Fruit fly (Drosophila melanogaster) whole organism, adult: Measurements from ENCODE around the gene dati.

Experiments
- CG11617 ChIP-seq: fragments of 200-800 bp; sonication (Bioruptor generic); optimal IDR thresholded peaks from 2 replicates; lab custom pipeline; 2017; ENCODE audit warnings: mild to moderate bottlenecking, missing biosample characterization, missing genetic modification reagents, missing genetic modification characterization
- CG12768 ChIP-seq: fragments of 200-800 bp; sonication (Bioruptor generic); optimal IDR thresholded peaks from 2 replicates; lab custom pipeline; 2017; ENCODE audit warnings: missing biosample characterization, missing genetic modification characterization, mild to moderate bottlenecking, moderate library complexity, missing genetic modification reagents
- CG14711 ChIP-seq: fragments of 200-800 bp; sonication (Bioruptor generic); optimal IDR thresholded peaks from 2 replicates; lab custom pipeline; 2018; ENCODE audit warnings: missing biosample characterization, mild to moderate bottlenecking, missing genetic modification characterization, moderate library complexity
- CG1620 ChIP-seq: fragments of 200-800 bp; sonication (Bioruptor generic); optimal IDR thresholded peaks from 2 replicates; lab custom pipeline; 2016; ENCODE audit warnings: missing biosample characterization, missing genetic modification characterization
- CG33017 ChIP-seq: fragments of 200-800 bp; sonication (Bioruptor generic); optimal IDR thresholded peaks from 2 replicates; lab custom pipeline; 2018; ENCODE audit warnings: missing biosample characterization, mild to moderate bottlenecking, missing genetic modification characterization, moderate library complexity
- CG5204 ChIP-seq: fragments of 200-800 bp; sonication (Bioruptor generic); optimal IDR thresholded peaks from 2 replicates; lab custom pipeline; 2016; ENCODE audit warnings: missing biosample characterization, missing genetic modification characterization
- CG7045 ChIP-seq: fragments of 200-800 bp; sonication (Bioruptor generic); optimal IDR thresholded peaks from 2 replicates; lab custom pipeline; 2017; ENCODE audit warnings: missing biosample characterization, mild to moderate bottlenecking, missing genetic modification characterization
- CG7101 ChIP-seq: fragments of 200-800 bp; sonication (Bioruptor generic); optimal IDR thresholded peaks from 2 replicates; lab custom pipeline; 2018; ENCODE audit warnings: missing biosample characterization, mild to moderate bottlenecking, missing genetic modification characterization, moderate library complexity
- Clk ChIP-seq: fragments of 200-800 bp; sonication (Bioruptor generic); optimal IDR thresholded peaks from 2 replicates; lab custom pipeline; 2017; ENCODE audit warnings: missing biosample characterization, missing genetic modification characterization
- Crg-1 ChIP-seq: fragments of 200-800 bp; sonication (Bioruptor generic); optimal IDR thresholded peaks from 2 replicates; lab custom pipeline; 2016; ENCODE audit warnings: missing biosample characterization, missing genetic modification characterization
- Hr96 ChIP-seq: fragments of 200-800 bp; sonication (Bioruptor generic); optimal IDR thresholded peaks from 2 replicates; lab custom pipeline; 2016; ENCODE audit warnings: missing biosample characterization, missing genetic modification characterization
- Mnt ChIP-seq: fragments of 200-800 bp; sonication (Bioruptor generic); optimal IDR thresholded peaks from 2 replicates; lab custom pipeline; 2016; ENCODE audit warnings: missing biosample characterization, mild to moderate bottlenecking, missing genetic modification characterization
- bab1 ChIP-seq: fragments of 200-800 bp; sonication (Bioruptor generic); optimal IDR thresholded peaks from 3 replicates; lab custom pipeline; 2019; ENCODE audit warnings: missing biosample characterization, mild to moderate bottlenecking, missing genetic modification characterization, moderate library complexity
- cic ChIP-seq: fragments of 200-800 bp; sonication (Bioruptor generic); optimal IDR thresholded peaks from 2 replicates; lab custom pipeline; 2017; ENCODE audit warnings: missing biosample characterization, mild to moderate bottlenecking, missing genetic modification characterization, moderate library complexity
- cnc ChIP-seq, 2 experiments: fragments of >200 bp; optimal IDR thresholded peaks; 2 replicates each; lab custom pipeline; 2017
- kay ChIP-seq: fragments of 200-800 bp; sonication (Bioruptor generic); peaks from one replicate; lab custom pipeline; 2016; ENCODE audit warnings: missing biosample characterization, missing genetic modification characterization, borderline replicate concordance
- ovo ChIP-seq: fragments of 200-800 bp; sonication (Bioruptor generic); optimal IDR thresholded peaks from 2 replicates; lab custom pipeline; 2016; ENCODE audit warnings: missing biosample characterization, missing genetic modification characterization
- pad ChIP-seq: fragments of 200-800 bp; sonication (Bioruptor generic); optimal IDR thresholded peaks from 3 replicates; lab custom pipeline; 2017; ENCODE audit warnings: missing biosample characterization, missing genetic modification characterization, mild to moderate bottlenecking, moderate library complexity, missing genetic modification reagents
- tj ChIP-seq: fragments of 200-800 bp; sonication (Bioruptor generic); optimal IDR thresholded peaks from 3 replicates; lab custom pipeline; 2017; ENCODE audit warnings: missing biosample characterization, mild to moderate bottlenecking, missing genetic modification characterization, moderate library complexity
- toe ChIP-seq: fragments of 200-800 bp; sonication (Bioruptor generic); optimal IDR thresholded peaks from 2 replicates; lab custom pipeline; 2016; ENCODE audit warnings: missing biosample characterization, missing genetic modification characterization

dati gene

DNA sequence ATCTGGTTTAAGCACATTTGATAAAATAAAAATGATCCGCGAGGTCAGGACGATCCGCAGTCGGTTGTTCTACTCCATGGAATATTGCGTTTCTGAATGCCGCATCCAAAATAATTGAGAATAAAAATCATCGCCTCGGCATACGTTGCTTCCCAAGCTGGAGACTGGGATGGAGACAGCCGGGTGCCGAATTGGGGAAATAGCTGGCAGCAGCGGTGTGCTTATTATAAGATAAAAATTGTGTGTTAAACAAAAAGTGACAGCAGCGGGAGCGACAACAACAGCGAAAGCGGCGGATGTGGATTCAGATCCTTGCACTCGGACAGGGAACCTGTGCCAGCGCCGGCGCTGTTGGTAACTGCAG, at the start of gene dati:
TSS of gene dati (minus strand) at position 101 of the 364 bp plus-strand sequence.
- TF ChIP-seq cnc (optimal IDR thresholded peaks at IDR 0.05; lab: Kevin White, UChicago) (no peak), CG12768 (GFP tag; lab: Kevin White, UChicago) (no peak), kay (no peak), CG7045 (GFP tag; lab: Kevin White, UChicago) (no peak), CG33017 (tag; lab: Kevin White, UChicago) (no peak), CG5204 (GFP tag; lab: Kevin White, UChicago) (no peak), tj (GFP tag; lab: Kevin White, UChicago) (no peak), ovo (no peak), Clk (GFP tag; lab: Kevin White, UChicago) (no peak), Crg-1 (GFP tag; lab: Kevin White, UChicago) (no peak), cic (no peak), bab1 (no peak), Mnt (GFP tag; lab: Kevin White, UChicago) (no peak), CG11617 (GFP tag; lab: Kevin White, UChicago) (no peak), CG1620 (GFP tag; lab: Kevin White, UChicago) (no peak), toe (no peak)

dm6 chr4:443592-444257, 48.3 kb upstream of the dati start, which contains the start of gene lgs:
Gene lgs, minus strand, starts transcription at chr4:443911.
- TF ChIP-seq Hr96 (GFP tag; lab: Kevin White, UChicago) (no peak), CG33017 (tag; lab: Kevin White, UChicago) (no peak), cnc (optimal IDR thresholded peaks at IDR 0.05; lab: Kevin White, UChicago) (no peak), tj (GFP tag; lab: Kevin White, UChicago) (peak; percentile 44), Crg-1 (GFP tag; lab: Kevin White, UChicago) (no peak), bab1 (peak; percentile 36), Clk (GFP tag; lab: Kevin White, UChicago) (no peak), CG1620 (GFP tag; lab: Kevin White, UChicago) (peak; percentile 23), CG14711 (tag; lab: Kevin White, UChicago) (no peak), CG7101 (peak; percentile 20), ovo (no peak)

DNA sequence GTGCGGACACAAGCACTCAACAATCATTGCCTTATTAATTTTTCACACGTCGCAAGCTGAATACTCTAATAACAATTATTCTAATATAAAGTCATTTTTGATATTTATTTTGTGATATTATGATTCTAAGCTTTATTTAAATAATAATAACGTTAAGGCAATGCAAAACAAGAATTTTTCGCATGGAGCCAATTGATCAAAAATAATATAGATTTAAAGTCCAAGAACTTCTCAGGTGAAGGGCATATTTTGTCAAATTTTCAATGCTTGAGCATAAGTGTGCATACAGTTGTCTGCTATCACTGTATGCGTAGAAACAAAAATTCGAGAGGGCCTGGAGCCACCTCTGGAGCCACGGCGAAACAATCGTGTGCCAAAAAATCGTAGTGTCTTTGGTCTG, 39.0 kb upstream of the dati start:
- TF ChIP-seq bab1: peak; percentile 3
- TF ChIP-seq cic: no peak

dm6 chr4:429500-429899, 34.1 kb upstream of the dati start:
- TF ChIP-seq CG33017 (tag; lab: Kevin White, UChicago): no peak
- TF ChIP-seq CG7045 (GFP tag; lab: Kevin White, UChicago): no peak
- TF ChIP-seq kay: no peak
- TF ChIP-seq CG11617 (GFP tag; lab: Kevin White, UChicago): no peak
- TF ChIP-seq CG12768 (GFP tag; lab: Kevin White, UChicago): no peak
- TF ChIP-seq cic: no peak
- no peak for TF ChIP-seq tj (GFP tag; lab: Kevin White, UChicago)
- TF ChIP-seq CG1620 (GFP tag; lab: Kevin White, UChicago): no peak

DNA sequence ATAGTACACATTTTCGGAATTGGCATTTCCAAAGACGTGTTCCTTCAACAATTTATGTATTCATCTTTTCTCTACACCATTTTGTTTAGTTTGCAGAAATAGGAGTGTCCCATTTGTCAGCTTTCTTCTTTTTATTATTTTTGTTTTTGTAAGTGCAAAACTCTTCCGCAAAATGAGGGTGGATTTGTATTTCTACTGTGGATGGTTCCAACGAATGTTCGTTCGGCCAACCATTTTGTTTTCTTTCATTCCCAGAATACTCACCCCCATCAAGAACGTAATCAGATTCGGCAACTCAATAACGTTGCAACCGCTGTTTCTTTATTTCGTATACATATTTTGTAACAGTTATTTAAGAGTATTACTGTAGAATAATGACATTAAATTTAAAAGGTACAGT, 32.9 kb upstream of the dati start:
- TF ChIP-seq kay (no peak), bab1 (no peak), CG7045 (GFP tag; lab: Kevin White, UChicago) (no peak), Mnt (GFP tag; lab: Kevin White, UChicago) (no peak), Hr96 (GFP tag; lab: Kevin White, UChicago) (no peak), Clk (GFP tag; lab: Kevin White, UChicago) (no peak), tj (GFP tag; lab: Kevin White, UChicago) (no peak), Crg-1 (GFP tag; lab: Kevin White, UChicago) (no peak), CG14711 (tag; lab: Kevin White, UChicago) (no peak), CG1620 (GFP tag; lab: Kevin White, UChicago) (no peak), cnc (optimal IDR thresholded peaks at IDR 0.05; lab: Kevin White, UChicago) (no peak), CG12768 (GFP tag; lab: Kevin White, UChicago) (no peak), toe (no peak)

DNA sequence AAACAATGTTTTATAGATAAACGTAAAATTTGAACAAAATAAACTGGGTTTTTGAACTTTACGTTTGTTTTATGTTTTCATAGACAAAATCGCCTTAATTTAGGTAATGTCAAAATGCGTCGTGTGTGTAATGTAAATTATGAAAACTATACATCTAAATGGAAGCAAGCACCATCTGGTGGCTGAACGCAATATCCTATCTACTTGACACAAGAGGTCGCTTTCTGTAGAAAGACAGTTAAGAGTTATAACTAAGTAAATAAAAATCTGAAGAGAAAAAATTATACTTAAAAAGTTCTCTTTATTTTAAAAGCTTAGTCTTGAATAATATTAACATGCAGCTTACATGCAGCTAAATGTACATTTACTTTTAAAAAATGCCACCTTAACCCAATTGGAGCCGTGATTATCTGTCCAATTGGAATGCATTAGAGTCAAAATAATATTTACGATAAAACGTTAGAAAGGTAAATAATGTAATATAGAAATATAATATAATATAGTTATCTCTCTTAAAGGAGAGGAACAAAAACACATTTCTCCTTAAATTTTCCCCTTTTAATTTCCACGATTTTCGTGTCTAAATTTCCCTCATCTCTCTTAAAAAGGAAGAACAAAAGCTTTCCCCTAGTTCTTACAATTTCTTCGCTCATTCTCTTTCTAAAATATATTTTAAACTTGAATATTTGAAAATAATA, 29.4 kb upstream of the dati start:
- no peak for TF ChIP-seq kay
- peak; percentile 53 for TF ChIP-seq ovo
- peak; percentile 64 for TF ChIP-seq CG5204 (GFP tag; lab: Kevin White, UChicago)
- TF ChIP-seq tj (GFP tag; lab: Kevin White, UChicago): no peak
- TF ChIP-seq cnc (optimal IDR thresholded peaks at IDR 0.05; lab: Kevin White, UChicago): no peak
- TF ChIP-seq Clk (GFP tag; lab: Kevin White, UChicago): no peak
- peak; percentile 92 for TF ChIP-seq pad (GFP tag; lab: Kevin White, UChicago)
- peak; percentile 84 for TF ChIP-seq CG1620 (GFP tag; lab: Kevin White, UChicago)
- TF ChIP-seq Crg-1 (GFP tag; lab: Kevin White, UChicago): peak; percentile 62
- TF ChIP-seq Hr96 (GFP tag; lab: Kevin White, UChicago): peak; percentile 82
- peak; percentile 71 for TF ChIP-seq toe
- TF ChIP-seq CG14711 (tag; lab: Kevin White, UChicago): peak; percentile 64
- peak; percentile 88 for TF ChIP-seq bab1
- TF ChIP-seq cic: no peak
- TF ChIP-seq CG7101: peak; percentile 58
- TF ChIP-seq Mnt (GFP tag; lab: Kevin White, UChicago): peak; percentile 14
- TF ChIP-seq CG33017 (tag; lab: Kevin White, UChicago): no peak
- no peak for TF ChIP-seq CG12768 (GFP tag; lab: Kevin White, UChicago)
- TF ChIP-seq CG7045 (GFP tag; lab: Kevin White, UChicago): peak; percentile 60
- no peak for TF ChIP-seq CG11617 (GFP tag; lab: Kevin White, UChicago)
